Fruit fly (Drosophila melanogaster) whole organism, embryonic: ENCODE results near the gene Fbp1.
A peak's percentile ranks its signal among the peaks of the same experiment; 100 is the strongest.

Experiments
- Aef1 ChIP-seq: fragments of 200-800 bp; sonication (Bioruptor generic); IDR thresholded peaks from 3 replicates; pipeline ENCODE4 v1.3.6; 2022; ENCODE audit warnings: missing biosample characterization, missing genetic modification characterization
- Atf6 ChIP-seq: fragments of 200-800 bp; sonication (Bioruptor generic); IDR thresholded peaks from 2 replicates; pipeline ENCODE4 v1.3.6; 2022; ENCODE audit warnings: missing biosample characterization, missing genetic modification characterization
- Bgb ChIP-seq: fragments of 200-800 bp; sonication (Bioruptor generic); IDR thresholded peaks from 2 replicates; pipeline ENCODE4 v1.3.6; 2022; ENCODE audit warnings: missing biosample characterization, missing genetic modification characterization; ENCODE audit not compliant: partially characterized antibody
- Blimp-1 ChIP-seq: fragments of 200-800 bp; sonication (Bioruptor generic); optimal IDR thresholded peaks from 3 replicates; lab custom pipeline; 2018; ENCODE audit warnings: missing biosample characterization, missing genetic modification characterization, mild to moderate bottlenecking, moderate library complexity, missing genetic modification reagents
- CG11085 ChIP-seq: fragments of 200-800 bp; sonication (Bioruptor generic); IDR thresholded peaks from 2 replicates; pipeline ENCODE4 v1.3.6; 2022; ENCODE audit warnings: missing biosample characterization, missing genetic modification characterization
- CG13424 ChIP-seq: fragments of 200-800 bp; sonication (Bioruptor generic); optimal IDR thresholded peaks from 2 replicates; lab custom pipeline; 2019; ENCODE audit warnings: missing biosample characterization, mild to moderate bottlenecking, missing genetic modification characterization, moderate library complexity
- CG14860 ChIP-seq: fragments of 200-800 bp; sonication (Bioruptor generic); IDR thresholded peaks from 3 replicates; pipeline ENCODE4 v1.3.6; 2022; ENCODE audit warnings: missing biosample characterization, missing genetic modification characterization; ENCODE audit not compliant: partially characterized antibody
- CG17359 ChIP-seq: fragments of 200-800 bp; sonication (Bioruptor generic); optimal IDR thresholded peaks from 3 replicates; lab custom pipeline; 2018; ENCODE audit warnings: missing biosample characterization, mild to moderate bottlenecking, missing genetic modification characterization, moderate library complexity
- CG17802 ChIP-seq: fragments of 200-800 bp; sonication (Bioruptor generic); optimal IDR thresholded peaks from 2 replicates; lab custom pipeline; 2018; ENCODE audit warnings: missing biosample characterization, mild to moderate bottlenecking, missing genetic modification characterization, moderate library complexity
- CG1792 ChIP-seq: fragments of 200-800 bp; sonication (Bioruptor generic); optimal IDR thresholded peaks from 2 replicates; lab custom pipeline; 2016; ENCODE audit warnings: missing biosample characterization, missing genetic modification characterization
- CG18764 ChIP-seq: fragments of 200-800 bp; sonication (Bioruptor generic); optimal IDR thresholded peaks from 3 replicates; lab custom pipeline; 2016; ENCODE audit warnings: missing biosample characterization, missing genetic modification characterization
- CG2116 ChIP-seq: fragments of 200-800 bp; sonication (Bioruptor generic); optimal IDR thresholded peaks from 3 replicates; lab custom pipeline; 2018; ENCODE audit warnings: missing biosample characterization, mild to moderate bottlenecking, missing genetic modification characterization
- CG32772 ChIP-seq: fragments of 200-800 bp; sonication (Bioruptor generic); IDR thresholded peaks from 2 replicates; pipeline ENCODE4 v1.3.6; 2022; ENCODE audit warnings: missing biosample characterization, missing genetic modification characterization
- CG3995 ChIP-seq: fragments of 200-800 bp; sonication (Bioruptor generic); optimal IDR thresholded peaks from 3 replicates; lab custom pipeline; 2016; ENCODE audit warnings: missing biosample characterization, missing genetic modification characterization
- CG4282 ChIP-seq: fragments of 200-800 bp; sonication (Bioruptor generic); optimal IDR thresholded peaks from 2 replicates; lab custom pipeline; 2016; ENCODE audit warnings: missing biosample characterization, missing genetic modification characterization
- CG43689 ChIP-seq: fragments of 200-800 bp; sonication (Bioruptor generic); IDR thresholded peaks from 2 replicates; pipeline ENCODE4 v1.3.6; 2022; ENCODE audit warnings: missing biosample characterization, missing genetic modification characterization
- CG6813 ChIP-seq: fragments of 200-800 bp; sonication (Bioruptor generic); optimal IDR thresholded peaks from 2 replicates; lab custom pipeline; 2017; ENCODE audit warnings: missing biosample characterization, missing genetic modification characterization, mild to moderate bottlenecking, moderate library complexity, missing genetic modification reagents
- Dek ChIP-seq: fragments of 200-800 bp; sonication (Bioruptor generic); optimal IDR thresholded peaks from 3 replicates; lab custom pipeline; 2019; ENCODE audit warnings: missing biosample characterization, mild to moderate bottlenecking, missing genetic modification characterization, moderate library complexity
- Dip3 ChIP-seq: fragments of 200-800 bp; sonication (Bioruptor generic); optimal IDR thresholded peaks from 3 replicates; lab custom pipeline; 2016; ENCODE audit warnings: missing biosample characterization, missing genetic modification characterization
- HLHmδ ChIP-seq: fragments of 200-800 bp; sonication (Bioruptor generic); optimal IDR thresholded peaks from 2 replicates; lab custom pipeline; 2018; ENCODE audit warnings: missing biosample characterization, mild to moderate bottlenecking, missing genetic modification characterization, moderate library complexity
- Mad ChIP-seq: fragments of 200-800 bp; sonication (Bioruptor generic); optimal IDR thresholded peaks from 2 replicates; lab custom pipeline; 2016; ENCODE audit warnings: missing biosample characterization, missing genetic modification characterization
- Max ChIP-seq: fragments of 200-800 bp; sonication (Bioruptor generic); optimal IDR thresholded peaks from 2 replicates; lab custom pipeline; 2016; ENCODE audit warnings: missing biosample characterization, mild to moderate bottlenecking, missing genetic modification characterization
- Med ChIP-seq: fragments of 200-800 bp; sonication (Bioruptor generic); peaks from one replicate; lab custom pipeline; 2016; ENCODE audit warnings: missing biosample characterization, missing genetic modification characterization, mild to moderate bottlenecking, inconsistent platforms, moderate library complexity
- Mes4 ChIP-seq: fragments of 200-800 bp; sonication (Bioruptor generic); optimal IDR thresholded peaks from 2 replicates; lab custom pipeline; 2016; ENCODE audit warnings: missing biosample characterization, missing genetic modification characterization
- Nf-YC ChIP-seq: fragments of 200-800 bp; optimal IDR thresholded peaks from 3 replicates; lab custom pipeline; 2019; ENCODE audit warnings: missing biosample characterization, mild to moderate bottlenecking, missing genetic modification characterization, moderate library complexity
- PHDP ChIP-seq: fragments of 200-800 bp; sonication (Bioruptor generic); optimal IDR thresholded peaks from 3 replicates; lab custom pipeline; 2018; ENCODE audit warnings: missing biosample characterization, mild to moderate bottlenecking, missing genetic modification characterization, moderate library complexity
- Ptx1 ChIP-seq: fragments of 200-800 bp; sonication (Bioruptor generic); IDR thresholded peaks from 2 replicates; pipeline ENCODE4 v1.3.6; 2022; ENCODE audit warnings: missing biosample characterization, missing genetic modification characterization
- Side ChIP-seq: fragments of 200-800 bp; sonication (Bioruptor generic); optimal IDR thresholded peaks from 2 replicates; lab custom pipeline; 2016; ENCODE audit warnings: missing biosample characterization, missing genetic modification characterization
- Tbp ChIP-seq: fragments of >200 bp; optimal IDR thresholded peaks from 2 replicates; lab custom pipeline; 2018; ENCODE audit warnings: missing biosample characterization, missing genetic modification characterization
- ap ChIP-seq: fragments of 200-800 bp; sonication (Bioruptor generic); IDR thresholded peaks from 2 replicates; pipeline ENCODE4 v1.3.6; 2022; ENCODE audit warnings: missing biosample characterization, missing genetic modification characterization
- ato ChIP-seq: fragments of 200-800 bp; sonication (Bioruptor generic); IDR thresholded peaks from 2 replicates; pipeline ENCODE4 v1.3.6; 2022; ENCODE audit warnings: missing biosample characterization, missing genetic modification characterization; ENCODE audit not compliant: partially characterized antibody
- cas ChIP-seq: fragments of 200-800 bp; sonication (Bioruptor generic); IDR thresholded peaks from 2 replicates; pipeline ENCODE4 v1.3.6; 2022; ENCODE audit warnings: missing biosample characterization, missing genetic modification characterization
- fd64A ChIP-seq: fragments of 200-800 bp; sonication (Bioruptor generic); optimal IDR thresholded peaks from 3 replicates; lab custom pipeline; 2018; ENCODE audit warnings: missing biosample characterization, mild to moderate bottlenecking, missing genetic modification characterization
- gro ChIP-seq: fragments of 200-800 bp; sonication (Bioruptor generic); optimal IDR thresholded peaks from 2 replicates; lab custom pipeline; 2016; ENCODE audit warnings: missing biosample characterization, missing genetic modification characterization
- gsb-n ChIP-seq: fragments of 200-800 bp; sonication (Bioruptor generic); optimal IDR thresholded peaks from 3 replicates; lab custom pipeline; 2018; ENCODE audit warnings: missing biosample characterization, mild to moderate bottlenecking, missing genetic modification characterization
- ind ChIP-seq: fragments of 200-800 bp; sonication (Bioruptor generic); optimal IDR thresholded peaks from 3 replicates; lab custom pipeline; 2016; ENCODE audit warnings: missing biosample characterization, missing genetic modification characterization
- jigr1 ChIP-seq: fragments of 200-800 bp; sonication (Bioruptor generic); IDR thresholded peaks from 3 replicates; pipeline ENCODE4 v1.3.6; 2022; ENCODE audit warnings: missing biosample characterization, missing genetic modification characterization
- lmd ChIP-seq: fragments of 200-800 bp; sonication (Bioruptor generic); IDR thresholded peaks from 2 replicates; pipeline ENCODE4 v1.3.6; 2022; ENCODE audit warnings: missing biosample characterization, missing genetic modification characterization
- luna ChIP-seq: fragments of 200-800 bp; sonication (Bioruptor generic); optimal IDR thresholded peaks from 2 replicates; lab custom pipeline; 2016; ENCODE audit warnings: missing biosample characterization, missing genetic modification characterization
- maf-S ChIP-seq: fragments of 200-800 bp; sonication (Bioruptor generic); optimal IDR thresholded peaks from 2 replicates; lab custom pipeline; 2016; ENCODE audit warnings: missing biosample characterization, missing genetic modification characterization
- onecut ChIP-seq: fragments of 200-800 bp; sonication (Bioruptor generic); IDR thresholded peaks from 2 replicates; pipeline ENCODE4 v1.3.6; 2022; ENCODE audit warnings: missing biosample characterization, missing genetic modification characterization
- pan ChIP-seq, 4 experiments: fragments of >200 bp in 3 of 4; fragments of 200-800 bp in 1 of 4; sonication (Bioruptor generic) in 1 of 4; optimal IDR thresholded peaks in 3 of 4; IDR thresholded peaks in 1 of 4; 2 replicates each; pipeline versions ENCODE4 v1.3.6 to Lab custom; 2017 to 2022; ENCODE audit warnings: missing biosample characterization in 2 of 4, missing genetic modification characterization in 2 of 4, mixed read lengths in 1 of 4
- prd ChIP-seq, 3 experiments: fragments of >200 bp in 2 of 3; fragments of 200-800 bp in 1 of 3; sonication (Bioruptor generic) in 1 of 3; optimal IDR thresholded peaks in 2 of 3; IDR thresholded peaks in 1 of 3; 2 replicates in 2 of 3; 3 replicates in 1 of 3; pipeline versions ENCODE4 v1.3.6 to Lab custom; 2017 to 2022; ENCODE audit warnings: missing biosample characterization in 1 of 3, missing genetic modification characterization in 1 of 3
- pros ChIP-seq: fragments of 200-800 bp; sonication (Bioruptor generic); optimal IDR thresholded peaks from 3 replicates; lab custom pipeline; 2019; ENCODE audit warnings: missing biosample characterization, mild to moderate bottlenecking, missing genetic modification characterization, moderate library complexity
- row ChIP-seq: fragments of 200-800 bp; sonication (Bioruptor generic); IDR thresholded peaks from 3 replicates; pipeline ENCODE4 v1.3.6; 2022; ENCODE audit warnings: missing biosample characterization, missing genetic modification characterization
- ssp ChIP-seq: fragments of 200-800 bp; sonication (Bioruptor generic); IDR thresholded peaks from 2 replicates; pipeline ENCODE4 v1.3.6; 2022; ENCODE audit warnings: missing biosample characterization, missing genetic modification characterization
- tin ChIP-seq: fragments of 200-800 bp; sonication (Bioruptor generic); optimal IDR thresholded peaks from 3 replicates; lab custom pipeline; 2016; ENCODE audit warnings: missing biosample characterization, missing genetic modification characterization
- zen ChIP-seq: fragments of 200-800 bp; sonication (Bioruptor generic); optimal IDR thresholded peaks from 3 replicates; lab custom pipeline; 2018; ENCODE audit warnings: missing biosample characterization, mild to moderate bottlenecking, missing genetic modification characterization, moderate library complexity

Fbp1 gene

dm6 chr3L:14050944-14051548 lies 46.8 kb downstream of the Fbp1 start, which contains the start of gene CG6833 (continued):
- TF ChIP-seq ssp (GFP tag; lab: Robert Waterston, UW) (peak; percentile 77), onecut (GFP tag; lab: Robert Waterston, UW) (peak; percentile 69), Mes4 (peak; percentile 11), Max (GFP tag; lab: Kevin White, UChicago) (peak; percentile 55), zen (tag; lab: Kevin White, UChicago) (peak; percentile 65), jigr1 (GFP tag; lab: Robert Waterston, UW) (0 out of 3 replicates have a peak, but pooled peaks have one; percentile 24), CG17802 (tag; lab: Kevin White, UChicago) (peak; percentile 61), CG13424 (tag; lab: Kevin White, UChicago) (peak; percentile 63), CG18764 (GFP tag; lab: Kevin White, UChicago) (peak; percentile 65), Aef1 (GFP tag; lab: Robert Waterston, UW) (peak; percentile 76), gro (GFP tag; lab: Kevin White, UChicago) (peak; percentile 77), Nf-YC (tag; lab: Kevin White, UChicago) (peak; percentile 50), cas (GFP tag; lab: Robert Waterston, UW) (peak; percentile 41; the same call in 1 of the 2 replicates), CG43689 (GFP tag; lab: Robert Waterston, UW) (peak; percentile 46; the same call in 1 of the 2 replicates), prd (optimal IDR thresholded peaks at IDR 0.05; lab: Kevin White, UChicago) (no peak), prd (GFP tag; IDR thresholded peaks at IDR 0.05; lab: Robert Waterston, UW) (peak; percentile 86), HLHmδ (GFP tag; lab: Kevin White, UChicago) (no peak), ap (GFP tag; lab: Robert Waterston, UW) (peak; percentile 48; the same call in 1 of the 2 replicates), Ptx1 (GFP tag; lab: Robert Waterston, UW) (peak; percentile 85), row (peak; percentile 92), CG1792 (GFP tag; lab: Kevin White, UChicago) (peak; percentile 70), ato (GFP tag; lab: Robert Waterston, UW) (no peak), Side (GFP tag; lab: Kevin White, UChicago) (peak; percentile 74), CG2116 (GFP tag; lab: Kevin White, UChicago) (peak; percentile 30), fd64A (no peak), CG17359 (tag; lab: Kevin White, UChicago) (peak; percentile 55), ind (GFP tag; lab: Kevin White, UChicago) (peak; percentile 84), Tbp (GFP tag; lab: Kevin White, UChicago) (no peak), Mad (GFP tag; lab: Kevin White, UChicago) (peak; percentile 60), CG32772 (GFP tag; lab: Robert Waterston, UW) (peak; percentile 60; the same call in 1 of the 2 replicates), tin (GFP tag; lab: Kevin White, UChicago) (peak; percentile 86), PHDP (tag; lab: Kevin White, UChicago) (peak; percentile 10), gsb-n (tag; lab: Kevin White, UChicago) (no peak), luna (GFP tag; lab: Kevin White, UChicago) (peak; percentile 57), CG11085 (GFP tag; lab: Robert Waterston, UW) (peak; percentile 74), Dek (tag; lab: Kevin White, UChicago) (peak; percentile 37), Atf6 (peak; percentile 64), CG3995 (peak; percentile 99), pan (optimal IDR thresholded peaks at IDR 0.05; lab: Kevin White, UChicago) (no peak), pan (GFP tag; optimal IDR thresholded peaks at IDR 0.05 in 1 of 2, IDR thresholded peaks at IDR 0.05 in 1 of 2) (peak in 1 of 2 experiments; percentile 84), CG6813 (GFP tag; lab: Kevin White, UChicago) (peak; percentile 45), maf-S (peak; percentile 60), Bgb (GFP tag; lab: Robert Waterston, UW) (no peak), Dip3 (GFP tag; lab: Kevin White, UChicago) (peak; percentile 82), Med (peak; percentile 96), pros (GFP tag; lab: Kevin White, UChicago) (no peak), CG14860 (no peak), CG4282 (GFP tag; lab: Kevin White, UChicago) (no peak), lmd (GFP tag; lab: Robert Waterston, UW) (peak; percentile 87; the same call in 1 of the 2 replicates), Blimp-1 (GFP tag; lab: Kevin White, UChicago) (peak; percentile 56)
